Fruit fly (Drosophila melanogaster) whole organism, embryonic: ENCODE data around the gene CG8420.
A peak's percentile ranks its signal among the peaks of the same experiment; 100 is the strongest.

Experiments
- Abd-B ChIP-seq: fragments of 200-800 bp; sonication (Bioruptor generic); optimal IDR thresholded peaks from 2 replicates; lab custom pipeline; 2018; ENCODE audit warnings: missing biosample characterization, mild to moderate bottlenecking, missing genetic modification characterization, moderate library complexity
- CG11085 ChIP-seq: fragments of 200-800 bp; sonication (Bioruptor generic); IDR thresholded peaks from 2 replicates; pipeline ENCODE4 v1.3.6; 2022; ENCODE audit warnings: missing biosample characterization, missing genetic modification characterization
- CG11696 ChIP-seq: fragments of 200-800 bp; sonication (Bioruptor generic); IDR thresholded peaks from 2 replicates; pipeline ENCODE4 v1.3.6; 2022; ENCODE audit warnings: missing biosample characterization, missing genetic modification characterization
- CG12391 ChIP-seq: fragments of 200-800 bp; sonication (Bioruptor generic); optimal IDR thresholded peaks from 3 replicates; lab custom pipeline; 2018; ENCODE audit warnings: missing biosample characterization, mild to moderate bottlenecking, missing genetic modification characterization, moderate library complexity
- CG13287 ChIP-seq: fragments of 200-800 bp; sonication (Bioruptor generic); IDR thresholded peaks from 2 replicates; pipeline ENCODE4 v1.3.6; 2022; ENCODE audit warnings: missing biosample characterization, missing genetic modification characterization; ENCODE audit not compliant: partially characterized antibody
- CG15011 ChIP-seq: fragments of 200-800 bp; sonication (Bioruptor generic); optimal IDR thresholded peaks from 3 replicates; lab custom pipeline; 2018; ENCODE audit warnings: missing biosample characterization, mild to moderate bottlenecking, missing genetic modification characterization
- CG15514 ChIP-seq: fragments of 200-800 bp; sonication (Bioruptor generic); optimal IDR thresholded peaks from 3 replicates; lab custom pipeline; 2017; ENCODE audit warnings: missing biosample characterization, missing genetic modification characterization, mild to moderate bottlenecking, moderate library complexity, missing genetic modification reagents
- CG15696 ChIP-seq: fragments of 200-800 bp; sonication (Bioruptor generic); optimal IDR thresholded peaks from 2 replicates; lab custom pipeline; 2019; ENCODE audit warnings: missing biosample characterization, mild to moderate bottlenecking, missing genetic modification characterization, moderate library complexity
- CG17568 ChIP-seq: fragments of 200-800 bp; sonication (Bioruptor generic); optimal IDR thresholded peaks from 2 replicates; lab custom pipeline; 2018; ENCODE audit warnings: missing biosample characterization, mild to moderate bottlenecking, missing genetic modification characterization, moderate library complexity
- CG30403 ChIP-seq: fragments of 200-800 bp; sonication (Bioruptor generic); optimal IDR thresholded peaks from 3 replicates; lab custom pipeline; 2016; ENCODE audit warnings: missing biosample characterization, missing genetic modification characterization
- CG31388 ChIP-seq: fragments of 200-800 bp; sonication (Bioruptor generic); optimal IDR thresholded peaks from 2 replicates; lab custom pipeline; 2016; ENCODE audit warnings: missing biosample characterization, missing genetic modification characterization
- CG4424 ChIP-seq: fragments of 200-800 bp; sonication (Bioruptor generic); optimal IDR thresholded peaks from 3 replicates; lab custom pipeline; 2016; ENCODE audit warnings: missing biosample characterization, missing genetic modification characterization
- CG5245 ChIP-seq: fragments of 200-800 bp; sonication (Bioruptor generic); optimal IDR thresholded peaks from 3 replicates; lab custom pipeline; 2016; ENCODE audit warnings: missing biosample characterization, missing genetic modification characterization
- CG6765 ChIP-seq: fragments of 200-800 bp; sonication (Bioruptor generic); optimal IDR thresholded peaks from 3 replicates; lab custom pipeline; 2017; ENCODE audit warnings: missing biosample characterization, mild to moderate bottlenecking, missing genetic modification characterization
- CG7556 ChIP-seq: fragments of 200-800 bp; sonication (Bioruptor generic); optimal IDR thresholded peaks from 2 replicates; lab custom pipeline; 2017; ENCODE audit warnings: missing biosample characterization, mild to moderate bottlenecking, missing genetic modification characterization
- CG7839 ChIP-seq: fragments of 200-800 bp; sonication (Bioruptor generic); optimal IDR thresholded peaks from 3 replicates; lab custom pipeline; 2018; ENCODE audit warnings: missing biosample characterization, mild to moderate bottlenecking, missing genetic modification characterization, moderate library complexity
- CG8290 ChIP-seq, 3 experiments: fragments of 200-800 bp; sonication (Bioruptor generic); optimal IDR thresholded peaks; 2 replicates each; lab custom pipeline; 2016 to 2019; ENCODE audit warnings: missing biosample characterization in 3 of 3, missing genetic modification characterization in 3 of 3, mild to moderate bottlenecking in 2 of 3, moderate library complexity in 1 of 3
- CHES-1-like ChIP-seq: fragments of 200-800 bp; sonication (Bioruptor generic); optimal IDR thresholded peaks from 2 replicates; lab custom pipeline; 2016; ENCODE audit warnings: missing biosample characterization, missing genetic modification characterization
- Dref ChIP-seq: fragments of 200-800 bp; sonication (Bioruptor generic); IDR thresholded peaks from 2 replicates; pipeline ENCODE4 v1.3.6; 2022; ENCODE audit warnings: missing biosample characterization, missing genetic modification characterization
- Lhr ChIP-seq: fragments of 200-800 bp; sonication (Bioruptor generic); optimal IDR thresholded peaks from 3 replicates; lab custom pipeline; 2017; ENCODE audit warnings: mild to moderate bottlenecking, missing biosample characterization, missing genetic modification reagents, missing genetic modification characterization
- Myb ChIP-seq: fragments of 200-800 bp; sonication (Bioruptor generic); optimal IDR thresholded peaks from 2 replicates; lab custom pipeline; 2016; ENCODE audit warnings: missing biosample characterization, missing genetic modification characterization
- NC2α ChIP-seq: fragments of 200-800 bp; sonication (Bioruptor generic); optimal IDR thresholded peaks from 2 replicates; lab custom pipeline; 2016; ENCODE audit warnings: missing biosample characterization, missing genetic modification characterization
- Nf-YB ChIP-seq: fragments of 200-800 bp; sonication (Bioruptor generic); optimal IDR thresholded peaks from 3 replicates; lab custom pipeline; 2019; ENCODE audit warnings: missing biosample characterization, mild to moderate bottlenecking, missing genetic modification characterization, moderate library complexity
- Pdp1 ChIP-seq, 2 experiments: fragments of 200-800 bp; sonication (Bioruptor generic); optimal IDR thresholded peaks; 3 replicates each; lab custom pipeline; 2016; ENCODE audit warnings: missing biosample characterization in 2 of 2, missing genetic modification characterization in 2 of 2, mild to moderate bottlenecking in 1 of 2, moderate library complexity in 1 of 2
- Six4 ChIP-seq: fragments of 200-800 bp; sonication (Bioruptor generic); optimal IDR thresholded peaks from 2 replicates; lab custom pipeline; 2016; ENCODE audit warnings: missing biosample characterization, missing genetic modification characterization
- Sox100B ChIP-seq: fragments of 200-800 bp; sonication (Bioruptor generic); optimal IDR thresholded peaks from 3 replicates; lab custom pipeline; 2018; ENCODE audit warnings: missing biosample characterization, mild to moderate bottlenecking, missing genetic modification characterization
- Sox102F ChIP-seq: fragments of 200-800 bp; sonication (Bioruptor generic); optimal IDR thresholded peaks from 2 replicates; lab custom pipeline; 2018; ENCODE audit warnings: missing biosample characterization, mild to moderate bottlenecking, missing genetic modification characterization, moderate library complexity
- Trl ChIP-seq, 3 experiments: fragments of >200 bp in 2 of 3; fragments of 200-800 bp in 1 of 3; sonication (Bioruptor generic) in 1 of 3; optimal IDR thresholded peaks; 2 replicates in 1 of 3; 3 replicates in 2 of 3; lab custom pipeline; 2016 to 2017; ENCODE audit warnings: missing biosample characterization in 1 of 3, missing genetic modification characterization in 1 of 3
- ap ChIP-seq: fragments of 200-800 bp; sonication (Bioruptor generic); IDR thresholded peaks from 2 replicates; pipeline ENCODE4 v1.3.6; 2022; ENCODE audit warnings: missing biosample characterization, missing genetic modification characterization
- ato ChIP-seq: fragments of 200-800 bp; sonication (Bioruptor generic); IDR thresholded peaks from 2 replicates; pipeline ENCODE4 v1.3.6; 2022; ENCODE audit warnings: missing biosample characterization, missing genetic modification characterization; ENCODE audit not compliant: partially characterized antibody
- bab2 ChIP-seq: fragments of 200-800 bp; sonication (Bioruptor generic); optimal IDR thresholded peaks from 2 replicates; lab custom pipeline; 2016; ENCODE audit warnings: missing biosample characterization, missing genetic modification characterization
- bbx ChIP-seq: fragments of 200-800 bp; sonication (Bioruptor generic); IDR thresholded peaks from 2 replicates; pipeline ENCODE4 v1.3.6; 2022; ENCODE audit warnings: missing biosample characterization, missing genetic modification characterization; ENCODE audit not compliant: partially characterized antibody
- dmrt99B ChIP-seq: fragments of 200-800 bp; sonication (Bioruptor generic); optimal IDR thresholded peaks from 2 replicates; lab custom pipeline; 2018; ENCODE audit warnings: missing biosample characterization, mild to moderate bottlenecking, missing genetic modification characterization, moderate library complexity
- eve ChIP-seq, 2 experiments: fragments of >200 bp; optimal IDR thresholded peaks; 2 replicates each; lab custom pipeline; 2017; ENCODE audit warnings: missing biosample characterization in 2 of 2, missing genetic modification characterization in 2 of 2
- fd102C ChIP-seq: fragments of 200-800 bp; sonication (Bioruptor generic); optimal IDR thresholded peaks from 2 replicates; lab custom pipeline; 2018; ENCODE audit warnings: missing biosample characterization, mild to moderate bottlenecking, missing genetic modification characterization, moderate library complexity
- gcm2 ChIP-seq: fragments of 200-800 bp; sonication (Bioruptor generic); optimal IDR thresholded peaks from 2 replicates; lab custom pipeline; 2016; ENCODE audit warnings: missing biosample characterization, missing genetic modification characterization
- gfzf ChIP-seq: fragments of 200-800 bp; sonication (Bioruptor generic); optimal IDR thresholded peaks from 2 replicates; lab custom pipeline; 2016; ENCODE audit warnings: missing biosample characterization, mild to moderate bottlenecking, missing genetic modification characterization, moderate library complexity
- gt ChIP-seq: fragments of 200-800 bp; sonication (Bioruptor generic); IDR thresholded peaks from 2 replicates; pipeline ENCODE4 v1.3.6; 2022; ENCODE audit warnings: missing biosample characterization, missing genetic modification characterization
- insv ChIP-seq, 2 experiments: fragments of 200-800 bp; sonication (Bioruptor generic); optimal IDR thresholded peaks; 3 replicates each; lab custom pipeline; 2016 to 2018; ENCODE audit warnings: missing biosample characterization in 2 of 2, missing genetic modification characterization in 2 of 2
- knrl ChIP-seq: fragments of 200-800 bp; sonication (Bioruptor generic); IDR thresholded peaks from 3 replicates; pipeline ENCODE4 v1.3.6; 2022; ENCODE audit warnings: missing biosample characterization, missing genetic modification characterization; ENCODE audit not compliant: partially characterized antibody
- lola ChIP-seq, 3 experiments: fragments of >200 bp in 2 of 3; fragments of 200-800 bp in 1 of 3; sonication (Bioruptor generic) in 1 of 3; optimal IDR thresholded peaks; 2 replicates each; lab custom pipeline; 2017 to 2019; ENCODE audit warnings: missing biosample characterization in 3 of 3, missing genetic modification characterization in 3 of 3, mild to moderate bottlenecking in 1 of 3, moderate library complexity in 1 of 3
- nerfin-2 ChIP-seq: fragments of 200-800 bp; sonication (Bioruptor generic); IDR thresholded peaks from 2 replicates; pipeline ENCODE4 v1.3.6; 2022; ENCODE audit warnings: missing biosample characterization, missing genetic modification characterization; ENCODE audit not compliant: partially characterized antibody
- phol ChIP-seq: fragments of 200-800 bp; sonication (Bioruptor generic); optimal IDR thresholded peaks from 3 replicates; lab custom pipeline; 2018; ENCODE audit warnings: missing biosample characterization, mild to moderate bottlenecking, missing genetic modification characterization, moderate library complexity
- row ChIP-seq: fragments of 200-800 bp; sonication (Bioruptor generic); IDR thresholded peaks from 3 replicates; pipeline ENCODE4 v1.3.6; 2022; ENCODE audit warnings: missing biosample characterization, missing genetic modification characterization
- run ChIP-seq: fragments of 200-800 bp; sonication (Bioruptor generic); optimal IDR thresholded peaks from 3 replicates; lab custom pipeline; 2018; ENCODE audit warnings: missing biosample characterization, mild to moderate bottlenecking, missing genetic modification characterization
- sens ChIP-seq: fragments of 200-800 bp; sonication (Bioruptor generic); peaks from one replicate; lab custom pipeline; 2016; ENCODE audit warnings: missing biosample characterization, missing genetic modification characterization
- so ChIP-seq: fragments of 200-800 bp; sonication (Bioruptor generic); IDR thresholded peaks from 3 replicates; pipeline ENCODE4 v1.3.6; 2022; ENCODE audit warnings: missing biosample characterization, missing genetic modification characterization
- vnd ChIP-seq: fragments of 200-800 bp; sonication (Bioruptor generic); IDR thresholded peaks from 3 replicates; pipeline ENCODE4 v1.3.6; 2022; ENCODE audit warnings: missing biosample characterization, missing genetic modification characterization; ENCODE audit not compliant: partially characterized antibody

Gene CG8420

dm6 chr3R:9229996-9230601, 16.4 kb upstream of the CG8420 start (continued):
- TF ChIP-seq Sox102F (peak; percentile 36), Sox100B (no peak), bab2 (GFP tag; lab: Kevin White, UChicago) (peak; percentile 16), CG31388 (GFP tag; lab: Kevin White, UChicago) (no peak), ato (GFP tag; lab: Robert Waterston, UW) (no peak), phol (peak; percentile 22), insv (GFP tag; optimal IDR thresholded peaks at IDR 0.05; lab: Kevin White, UChicago) (no peak), Abd-B (GFP tag; lab: Kevin White, UChicago) (no peak), CG7839 (peak; percentile 19), ap (GFP tag; lab: Robert Waterston, UW) (no peak), run (tag; lab: Kevin White, UChicago) (no peak), CG30403 (GFP tag; lab: Kevin White, UChicago) (peak; percentile 27), CG6765 (GFP tag; lab: Kevin White, UChicago) (no peak), Dref (GFP tag; lab: Robert Waterston, UW) (no peak), bbx (no peak), eve (GFP tag; optimal IDR thresholded peaks at IDR 0.05; lab: Kevin White, UChicago) (peak in 1 of 2 experiments; percentile 10), fd102C (GFP tag; lab: Kevin White, UChicago) (no peak), CG11085 (GFP tag; lab: Robert Waterston, UW) (no peak), Myb (GFP tag; lab: Kevin White, UChicago) (no peak), dmrt99B (tag; lab: Kevin White, UChicago) (no peak), knrl (GFP tag; lab: Robert Waterston, UW) (no peak), CG15696 (tag; lab: Kevin White, UChicago) (no peak), CHES-1-like (GFP tag; lab: Kevin White, UChicago) (no peak), gcm2 (GFP tag; lab: Kevin White, UChicago) (no peak), CG13287 (GFP tag; lab: Robert Waterston, UW) (no peak), Pdp1 (GFP tag; optimal IDR thresholded peaks at IDR 0.05; lab: Kevin White, UChicago) (peak in 1 of 2 experiments; percentile 14), CG17568 (GFP tag; lab: Kevin White, UChicago) (peak; percentile 24), gfzf (GFP tag; lab: Kevin White, UChicago) (no peak), Six4 (GFP tag; lab: Kevin White, UChicago) (peak; percentile 3), CG8290 (GFP tag; optimal IDR thresholded peaks at IDR 0.05; lab: Kevin White, UChicago) (no peak), CG8290 (tag; optimal IDR thresholded peaks at IDR 0.05; lab: Kevin White, UChicago) (no peak), CG7556 (GFP tag; lab: Kevin White, UChicago) (peak; percentile 2), row (peak; percentile 65), Trl (optimal IDR thresholded peaks at IDR 0.05; lab: Kevin White, UChicago) (peak; percentile 62 to 77), Trl (GFP tag; optimal IDR thresholded peaks at IDR 0.05; lab: Kevin White, UChicago) (no peak), lola (GFP tag; optimal IDR thresholded peaks at IDR 0.05; lab: Kevin White, UChicago) (no peak), so (no peak), Lhr (GFP tag; lab: Kevin White, UChicago) (no peak), Nf-YB (GFP tag; lab: Kevin White, UChicago) (peak; percentile 2), CG12391 (tag; lab: Kevin White, UChicago) (peak; percentile 26), NC2α (GFP tag; lab: Kevin White, UChicago) (no peak), CG15514 (GFP tag; lab: Kevin White, UChicago) (peak; percentile 2), nerfin-2 (no peak), CG11696 (no peak), CG5245 (GFP tag; lab: Kevin White, UChicago) (no peak), CG4424 (GFP tag; lab: Kevin White, UChicago) (peak; percentile 2), sens (GFP tag; lab: Kevin White, UChicago) (peak; percentile 81), CG15011 (no peak), vnd (GFP tag; lab: Robert Waterston, UW) (no peak), gt (GFP tag; lab: Robert Waterston, UW) (no peak)
